Worm (Caenorhabditis elegans) whole organism, late embryonic: ENCODE measurements around the gene cest-4.
A peak's percentile ranks its signal among the peaks of the same experiment; 100 is the strongest.

Experiments used
- C08G9.2 ChIP-seq: sonication (generic microtip); optimal IDR thresholded peaks from 2 replicates; lab custom pipeline; 2016; ENCODE audit warnings: mild to moderate bottlenecking, missing genetic modification characterization, moderate library complexity, missing compliant biosample characterization
- C38D4.7 ChIP-seq: fragments of 200-800 bp; sonication (Bioruptor generic); optimal IDR thresholded peaks from 2 replicates; lab custom pipeline; 2018; ENCODE audit warnings: mild to moderate bottlenecking, missing genetic modification characterization, moderate library complexity, missing compliant biosample characterization
- K02D7.2 ChIP-seq: sonication (generic microtip); optimal IDR thresholded peaks from 2 replicates; lab custom pipeline; 2017; ENCODE audit warnings: mild to moderate bottlenecking, missing genetic modification characterization, missing compliant biosample characterization
- K09A11.1 ChIP-seq: sonication (generic microtip); optimal IDR thresholded peaks from 2 replicates; lab custom pipeline; 2017; ENCODE audit warnings: antibody characterized with exemption, mild to moderate bottlenecking, missing genetic modification characterization, missing compliant biosample characterization; ENCODE audit not compliant: insufficient read depth
- ahr-1 ChIP-seq: sonication (generic microtip); optimal IDR thresholded peaks from 2 replicates; lab custom pipeline; 2016; ENCODE audit warnings: missing genetic modification characterization, missing compliant biosample characterization
- ama-1 ChIP-seq: fragments of 150-350 bp; optimal IDR thresholded peaks from 2 replicates; lab custom pipeline; 2014
- ceh-14 ChIP-seq: sonication (generic microtip); optimal IDR thresholded peaks from 2 replicates; lab custom pipeline; 2016; ENCODE audit warnings: missing genotype, missing genetic modification characterization, missing compliant biosample characterization
- ceh-2 ChIP-seq: sonication (generic microtip); optimal IDR thresholded peaks from 2 replicates; lab custom pipeline; 2016; ENCODE audit warnings: missing genotype, missing genetic modification characterization, missing compliant biosample characterization
- ceh-22 ChIP-seq: sonication (generic microtip); optimal IDR thresholded peaks from 2 replicates; lab custom pipeline; 2017; ENCODE audit warnings: missing biosample characterization, missing genetic modification characterization
- ceh-31 ChIP-seq: sonication (generic microtip); optimal IDR thresholded peaks from 2 replicates; lab custom pipeline; 2016; ENCODE audit warnings: missing genetic modification characterization, missing compliant biosample characterization
- ceh-34 ChIP-seq: sonication (generic microtip); optimal IDR thresholded peaks from 2 replicates; lab custom pipeline; 2016; ENCODE audit warnings: mild to moderate bottlenecking, missing genetic modification characterization, missing compliant biosample characterization
- ceh-45 ChIP-seq: fragments of 200-800 bp; sonication (Bioruptor generic); IDR thresholded peaks from 2 replicates; pipeline ENCODE4 v1.3.6; 2022; ENCODE audit warnings: missing genetic modification reagents, missing genetic modification characterization, missing compliant biosample characterization
- ceh-48 ChIP-seq: sonication (generic microtip); optimal IDR thresholded peaks from 2 replicates; lab custom pipeline; 2016; ENCODE audit warnings: missing genetic modification characterization, inconsistent platforms, missing compliant biosample characterization
- dmd-4 ChIP-seq: sonication (generic microtip); optimal IDR thresholded peaks from 2 replicates; lab custom pipeline; 2016; ENCODE audit warnings: borderline replicate concordance, missing genetic modification characterization, missing compliant biosample characterization
- elt-2 ChIP-seq: sonication (generic microtip); optimal IDR thresholded peaks from 2 replicates; lab custom pipeline; 2016; ENCODE audit warnings: missing genetic modification reagents, missing genetic modification characterization, missing compliant biosample characterization
- elt-4 ChIP-seq: sonication (generic microtip); optimal IDR thresholded peaks from 2 replicates; lab custom pipeline; 2016; ENCODE audit warnings: missing genetic modification characterization, missing compliant biosample characterization
- ets-4 ChIP-seq: sonication (generic microtip); optimal IDR thresholded peaks from 2 replicates; lab custom pipeline; 2016; ENCODE audit warnings: missing genetic modification characterization, missing compliant biosample characterization
- eyg-1 ChIP-seq: sonication (generic microtip); optimal IDR thresholded peaks from 2 replicates; lab custom pipeline; 2016; ENCODE audit warnings: missing genotype, missing genetic modification characterization, missing compliant biosample characterization
- gmeb-2 ChIP-seq: sonication (generic microtip); optimal IDR thresholded peaks from 2 replicates; lab custom pipeline; 2016; ENCODE audit warnings: missing genetic modification characterization, inconsistent platforms, missing compliant biosample characterization
- lin-11 ChIP-seq: fragments of 200-800 bp; sonication (Bioruptor generic); optimal IDR thresholded peaks from 2 replicates; lab custom pipeline; 2018; ENCODE audit warnings: mild to moderate bottlenecking, missing genetic modification characterization, missing compliant biosample characterization
- madf-2 ChIP-seq: sonication (generic microtip); optimal IDR thresholded peaks from 2 replicates; lab custom pipeline; 2017; ENCODE audit warnings: missing genetic modification characterization, missing compliant biosample characterization
- nfya-1 ChIP-seq: sonication (generic microtip); optimal IDR thresholded peaks from 2 replicates; lab custom pipeline; 2017; ENCODE audit warnings: missing genetic modification characterization, mild to moderate bottlenecking, missing compliant biosample characterization, antibody characterized with exemption, moderate library complexity
- nhr-11 ChIP-seq: fragments of 150-350 bp; optimal IDR thresholded peaks from 2 replicates; lab custom pipeline; 2014; ENCODE audit warnings: missing biosample characterization, missing genetic modification characterization
- npax-4 ChIP-seq: sonication (generic microtip); optimal IDR thresholded peaks from 2 replicates; lab custom pipeline; 2016; ENCODE audit warnings: missing genetic modification characterization, missing compliant biosample characterization
- odd-2 ChIP-seq: sonication (generic microtip); optimal IDR thresholded peaks from 2 replicates; lab custom pipeline; 2017; ENCODE audit warnings: antibody characterized with exemption, mild to moderate bottlenecking, missing genetic modification characterization, missing compliant biosample characterization
- pag-3 ChIP-seq: sonication (generic microtip); optimal IDR thresholded peaks from 2 replicates; lab custom pipeline; 2016; ENCODE audit warnings: missing compliant biosample characterization, missing genetic modification characterization, borderline replicate concordance
- pax-1 ChIP-seq: fragments of 150-350 bp; optimal IDR thresholded peaks from 2 replicates; lab custom pipeline; 2014; ENCODE audit warnings: missing biosample characterization, missing genetic modification characterization
- pha-2 ChIP-seq: sonication (generic microtip); optimal IDR thresholded peaks from 2 replicates; lab custom pipeline; 2017; ENCODE audit warnings: mild to moderate bottlenecking, missing genetic modification characterization, missing compliant biosample characterization
- pqm-1 ChIP-seq: sonication (generic microtip); optimal IDR thresholded peaks from 2 replicates; lab custom pipeline; 2016; ENCODE audit warnings: missing genetic modification characterization, missing compliant biosample characterization
- sox-4 ChIP-seq: sonication (generic microtip); optimal IDR thresholded peaks from 2 replicates; lab custom pipeline; 2017; ENCODE audit warnings: mild to moderate bottlenecking, missing genetic modification characterization, inconsistent platforms, missing compliant biosample characterization
- tbx-2 ChIP-seq: sonication (generic microtip); optimal IDR thresholded peaks from 2 replicates; lab custom pipeline; 2016; ENCODE audit warnings: missing genetic modification characterization, missing compliant biosample characterization
- ttx-3 ChIP-seq: sonication (generic microtip); optimal IDR thresholded peaks from 2 replicates; lab custom pipeline; 2016; ENCODE audit warnings: missing genetic modification reagents, missing genetic modification characterization, missing compliant biosample characterization
- unc-3 ChIP-seq, 2 experiments: fragments of 200-800 bp in 1 of 2; sonication (Bioruptor generic) in 1 of 2; sonication (generic microtip) in 1 of 2; conservative IDR thresholded peaks in 1 of 2; optimal IDR thresholded peaks in 1 of 2; 2 replicates each; pipeline versions ENCODE4 v1.3.6 to Lab custom; 2016 to 2022; ENCODE audit warnings: missing compliant biosample characterization in 2 of 2, missing genetic modification characterization in 2 of 2, missing genetic modification reagents in 1 of 2
- unc-55 ChIP-seq: sonication (generic microtip); optimal IDR thresholded peaks from 2 replicates; lab custom pipeline; 2017; ENCODE audit warnings: missing biosample characterization, missing genetic modification reagents, missing genetic modification characterization
- zip-5 ChIP-seq: sonication (generic microtip); optimal IDR thresholded peaks from 2 replicates; lab custom pipeline; 2016; ENCODE audit warnings: missing genetic modification characterization, missing compliant biosample characterization

cest-4 gene

ce11 chrIV:6822406-6822805 is 20.3 kb upstream of the cest-4 start, which contains the start of gene C17H12.6:
C17H12.6 (minus strand) TSS chrIV:6822506.
- TF ChIP-seq pha-2 (tag; lab: Kevin White, UChicago) (no peak), nfya-1 (tag; lab: Kevin White, UChicago) (no peak), nhr-11 (tag; lab: Kevin White, UChicago) (no peak), ceh-14 (tag; lab: Kevin White, UChicago) (no peak), pqm-1 (no peak), elt-4 (no peak), gmeb-2 (tag; lab: Kevin White, UChicago) (no peak), pag-3 (no peak), ttx-3 (tag; lab: Kevin White, UChicago) (no peak), K02D7.2 (tag; lab: Kevin White, UChicago) (no peak), C38D4.7 (GFP tag; lab: Kevin White, UChicago) (no peak), ceh-22 (no peak), unc-55 (GFP tag; lab: Kevin White, UChicago) (no peak), ahr-1 (tag; lab: Kevin White, UChicago) (no peak)

ce11 chrIV:6821709-6822108 is 19.6 kb upstream of the cest-4 start:
- TF ChIP-seq madf-2, result no peak
- TF ChIP-seq ceh-48 (tag; lab: Kevin White, UChicago), result no peak
- no peak for TF ChIP-seq ama-1
- no peak for TF ChIP-seq elt-4
- no peak for TF ChIP-seq dmd-4 (tag; lab: Kevin White, UChicago)
- TF ChIP-seq lin-11, result no peak
- no peak for TF ChIP-seq ceh-45 (GFP tag; lab: Robert Waterston, UW)
- no peak for TF ChIP-seq pax-1 (tag; lab: Kevin White, UChicago)
- no peak for TF ChIP-seq pqm-1
- no peak for TF ChIP-seq zip-5
- no peak for TF ChIP-seq sox-4 (tag; lab: Kevin White, UChicago)
- no peak for TF ChIP-seq gmeb-2 (tag; lab: Kevin White, UChicago)
- no peak for TF ChIP-seq C38D4.7 (GFP tag; lab: Kevin White, UChicago)
- TF ChIP-seq eyg-1 (tag; lab: Kevin White, UChicago), result no peak
- TF ChIP-seq K02D7.2 (tag; lab: Kevin White, UChicago), result no peak
- no peak for TF ChIP-seq tbx-2

- TF ChIP-seq elt-2 (tag; lab: Kevin White, UChicago), result peak; percentile 76
- TF ChIP-seq unc-55 (GFP tag; lab: Kevin White, UChicago), result no peak
Observed at ce11 chrIV:6818369-6818768, 16.2 kb upstream of the cest-4 start, which contains the start of gene C17H12.8. C17H12.8 (plus strand) TSS chrIV:6818703.

DNA sequence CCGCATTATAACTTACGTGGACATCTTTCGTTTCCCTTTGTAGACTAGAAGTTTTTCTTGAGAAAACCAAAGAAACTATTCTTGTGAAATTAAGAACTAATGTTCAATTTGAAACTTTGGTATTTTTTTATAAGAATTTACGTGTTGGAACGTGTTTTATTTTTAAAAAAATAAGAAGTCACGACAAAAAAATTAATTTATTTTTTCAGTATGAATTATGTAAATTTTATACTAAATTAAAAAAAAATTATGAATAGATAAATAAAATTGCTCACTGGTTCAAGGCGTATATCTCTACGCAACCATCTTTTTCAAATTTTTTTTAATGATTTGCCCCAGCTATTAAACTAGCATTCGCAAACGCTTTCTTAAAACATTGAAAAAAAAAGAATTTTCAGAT is 15.4 kb upstream of the cest-4 start, which contains the start of gene C17H12.5:
Gene C17H12.5 (minus strand): TSS at position 101 of the 400 bp plus-strand sequence.
- TF ChIP-seq ceh-34 (tag; lab: Kevin White, UChicago) (no peak), nhr-11 (tag; lab: Kevin White, UChicago) (no peak)

ce11 chrIV:6811808-6812207 is 9.7 kb upstream of the cest-4 start, which contains the start of gene ceh-48:
ceh-48 (plus strand) TSS chrIV:6812108.
- TF ChIP-seq ceh-31 (tag; lab: Kevin White, UChicago), result no peak
- no peak for TF ChIP-seq ets-4
- TF ChIP-seq odd-2 (tag; lab: Kevin White, UChicago), result no peak
- no peak for TF ChIP-seq nhr-11 (tag; lab: Kevin White, UChicago)
- no peak for TF ChIP-seq ttx-3 (tag; lab: Kevin White, UChicago)
- TF ChIP-seq npax-4, result no peak
- no peak for TF ChIP-seq ceh-2 (tag; lab: Kevin White, UChicago)
- no peak for TF ChIP-seq unc-3 (GFP tag; conservative IDR thresholded peaks at IDR 0.05; lab: Robert Waterston, UW)
- TF ChIP-seq unc-3 (tag; optimal IDR thresholded peaks at IDR 0.05; lab: Kevin White, UChicago), result no peak
- TF ChIP-seq K09A11.1, result no peak
- TF ChIP-seq C08G9.2 (tag; lab: Kevin White, UChicago), result no peak
- no peak for TF ChIP-seq ceh-48 (tag; lab: Kevin White, UChicago)
